Fruit fly (Drosophila melanogaster) S2 (cell line): ENCODE data around the gene Cyp4e3.

Experiments
- CG8478 ChIP-seq: fragments of >200 bp; optimal IDR thresholded peaks from 2 replicates; lab custom pipeline; 2018
- CTCF ChIP-seq, 2 experiments: fragments of >200 bp; optimal IDR thresholded peaks; 2 replicates each; lab custom pipeline; 2018

dm6 chr2L:9737803-9738202, 12.1 kb downstream of the Cyp4e3 start:
- TF ChIP-seq CG8478 (lab: Kevin White, UChicago) (no peak), CTCF (optimal IDR thresholded peaks at IDR 0.05; lab: Kevin White, UChicago) (no peak)
